Fruit fly (Drosophila melanogaster) whole organism, embryonic: Measurements from ENCODE around the gene CG42525.
A peak's percentile ranks its signal among the peaks of the same experiment; 100 is the strongest.

ENCODE experiments used
- BEAF-32 ChIP-seq: fragments of 200-800 bp; sonication (Bioruptor generic); optimal IDR thresholded peaks from 3 replicates; lab custom pipeline; 2017; ENCODE audit warnings: missing biosample characterization, missing genetic modification characterization, mild to moderate bottlenecking, moderate library complexity, missing genetic modification reagents
- Bteb2 ChIP-seq: fragments of 200-800 bp; sonication (Bioruptor generic); optimal IDR thresholded peaks from 2 replicates; lab custom pipeline; 2016; ENCODE audit warnings: missing biosample characterization, missing genetic modification characterization
- CG11695 ChIP-seq: fragments of 200-800 bp; sonication (Bioruptor generic); IDR thresholded peaks from 3 replicates; pipeline ENCODE4 v1.3.6; 2022; ENCODE audit warnings: missing biosample characterization, missing genetic modification characterization
- CG12769 ChIP-seq: fragments of 200-800 bp; sonication (Bioruptor generic); optimal IDR thresholded peaks from 2 replicates; lab custom pipeline; 2019; ENCODE audit warnings: missing biosample characterization, mild to moderate bottlenecking, missing genetic modification characterization, moderate library complexity
- CG13624 ChIP-seq: fragments of 200-800 bp; sonication (Bioruptor generic); optimal IDR thresholded peaks from 2 replicates; lab custom pipeline; 2016; ENCODE audit warnings: missing biosample characterization, missing genetic modification characterization
- CG14014 ChIP-seq: fragments of 200-800 bp; sonication (Bioruptor generic); IDR thresholded peaks from 2 replicates; pipeline ENCODE4 v1.3.6; 2022; ENCODE audit warnings: missing biosample characterization, missing genetic modification characterization
- CG14050 ChIP-seq: fragments of 200-800 bp; sonication (Bioruptor generic); IDR thresholded peaks from 3 replicates; pipeline ENCODE4 v1.3.6; 2022; ENCODE audit warnings: missing biosample characterization, missing genetic modification characterization
- CG14860 ChIP-seq: fragments of 200-800 bp; sonication (Bioruptor generic); IDR thresholded peaks from 3 replicates; pipeline ENCODE4 v1.3.6; 2022; ENCODE audit warnings: missing biosample characterization, missing genetic modification characterization; ENCODE audit not compliant: partially characterized antibody
- CG15011 ChIP-seq: fragments of 200-800 bp; sonication (Bioruptor generic); optimal IDR thresholded peaks from 3 replicates; lab custom pipeline; 2018; ENCODE audit warnings: missing biosample characterization, mild to moderate bottlenecking, missing genetic modification characterization
- CG2889 ChIP-seq: fragments of 200-800 bp; sonication (Bioruptor generic); IDR thresholded peaks from 3 replicates; pipeline ENCODE4 v1.3.6; 2022; ENCODE audit warnings: missing biosample characterization, missing genetic modification characterization
- CG3065 ChIP-seq: fragments of 200-800 bp; sonication (Bioruptor generic); optimal IDR thresholded peaks from 2 replicates; lab custom pipeline; 2016; ENCODE audit warnings: missing biosample characterization, missing genetic modification characterization
- CG3163 ChIP-seq: fragments of 200-800 bp; sonication (Bioruptor generic); optimal IDR thresholded peaks from 3 replicates; lab custom pipeline; 2016; ENCODE audit warnings: missing biosample characterization, missing genetic modification characterization
- CG32532 ChIP-seq: fragments of 200-800 bp; sonication (Bioruptor generic); IDR thresholded peaks from 2 replicates; pipeline ENCODE4 v1.3.6; 2022; ENCODE audit warnings: missing biosample characterization, missing genetic modification characterization
- CG42726 ChIP-seq: fragments of 200-800 bp; sonication (Bioruptor generic); IDR thresholded peaks from 2 replicates; pipeline ENCODE4 v1.3.6; 2022; ENCODE audit warnings: missing biosample characterization, missing genetic modification characterization; ENCODE audit not compliant: partially characterized antibody
- CG4617 ChIP-seq: fragments of 200-800 bp; sonication (Bioruptor generic); optimal IDR thresholded peaks from 3 replicates; lab custom pipeline; 2016; ENCODE audit warnings: missing biosample characterization, missing genetic modification characterization, borderline replicate concordance
- CG4707 ChIP-seq: fragments of 200-800 bp; sonication (Bioruptor generic); optimal IDR thresholded peaks from 2 replicates; lab custom pipeline; 2018; ENCODE audit warnings: missing biosample characterization, mild to moderate bottlenecking, missing genetic modification characterization, moderate library complexity
- CG6175 ChIP-seq: fragments of 200-800 bp; sonication (Bioruptor generic); IDR thresholded peaks from 3 replicates; pipeline ENCODE4 v1.3.6; 2022; ENCODE audit warnings: missing biosample characterization, missing genetic modification characterization
- CG7963 ChIP-seq: fragments of 200-800 bp; sonication (Bioruptor generic); IDR thresholded peaks from 3 replicates; pipeline ENCODE4 v1.3.6; 2022; ENCODE audit warnings: missing biosample characterization, missing genetic modification characterization; ENCODE audit not compliant: partially characterized antibody
- CG8765 ChIP-seq: fragments of 200-800 bp; sonication (Bioruptor generic); IDR thresholded peaks from 2 replicates; pipeline ENCODE4 v1.3.6; 2022; ENCODE audit warnings: missing biosample characterization, missing genetic modification characterization
- CG8944 ChIP-seq: fragments of 200-800 bp; sonication (Bioruptor generic); optimal IDR thresholded peaks from 3 replicates; lab custom pipeline; 2016; ENCODE audit warnings: missing biosample characterization, missing genetic modification characterization
- CkIIα-i1 ChIP-seq: fragments of 200-800 bp; sonication (Bioruptor generic); IDR thresholded peaks from 2 replicates; pipeline ENCODE4 v1.3.6; 2022; ENCODE audit warnings: missing biosample characterization, missing genetic modification characterization
- CrebB ChIP-seq: fragments of 200-800 bp; sonication (Bioruptor generic); optimal IDR thresholded peaks from 3 replicates; lab custom pipeline; 2018; ENCODE audit warnings: missing biosample characterization, mild to moderate bottlenecking, missing genetic modification characterization
- D19B ChIP-seq: fragments of 200-800 bp; sonication (Bioruptor generic); optimal IDR thresholded peaks from 2 replicates; lab custom pipeline; 2017; ENCODE audit warnings: missing biosample characterization, mild to moderate bottlenecking, missing genetic modification characterization
- Dbx ChIP-seq: fragments of 200-800 bp; sonication (Bioruptor generic); IDR thresholded peaks from 3 replicates; pipeline ENCODE4 v1.3.6; 2022; ENCODE audit warnings: missing biosample characterization, missing genetic modification characterization
- Eip74EF ChIP-seq, 2 experiments: fragments of 200-800 bp in 1 of 2; fragments of >200 bp in 1 of 2; sonication (Bioruptor generic) in 1 of 2; optimal IDR thresholded peaks; 2 replicates each; lab custom pipeline; 2017 to 2019; ENCODE audit warnings: missing biosample characterization in 2 of 2, missing genetic modification characterization in 2 of 2, mild to moderate bottlenecking in 1 of 2, moderate library complexity in 1 of 2
- Gsc ChIP-seq: fragments of 200-800 bp; sonication (Bioruptor generic); IDR thresholded peaks from 2 replicates; pipeline ENCODE4 v1.3.6; 2022; ENCODE audit warnings: missing biosample characterization, missing genetic modification characterization
- H15 ChIP-seq: fragments of 200-800 bp; sonication (Bioruptor generic); IDR thresholded peaks from 3 replicates; pipeline ENCODE4 v1.3.6; 2022; ENCODE audit warnings: missing biosample characterization, missing genetic modification characterization
- HLH3B ChIP-seq: fragments of 200-800 bp; sonication (Bioruptor generic); IDR thresholded peaks from 2 replicates; pipeline ENCODE4 v1.3.6; 2022; ENCODE audit warnings: missing biosample characterization, missing genetic modification characterization
- Lpt ChIP-seq: fragments of >200 bp; optimal IDR thresholded peaks from 2 replicates; lab custom pipeline; 2018; ENCODE audit warnings: missing biosample characterization, missing genetic modification characterization
- MESR4 ChIP-seq: fragments of 200-800 bp; sonication (Bioruptor generic); optimal IDR thresholded peaks from 2 replicates; lab custom pipeline; 2018; ENCODE audit warnings: missing biosample characterization, mild to moderate bottlenecking, missing genetic modification characterization, moderate library complexity
- Myb ChIP-seq: fragments of 200-800 bp; sonication (Bioruptor generic); optimal IDR thresholded peaks from 2 replicates; lab custom pipeline; 2016; ENCODE audit warnings: missing biosample characterization, missing genetic modification characterization
- Rx ChIP-seq: fragments of 200-800 bp; sonication (Bioruptor generic); IDR thresholded peaks from 2 replicates; pipeline ENCODE4 v1.3.6; 2022; ENCODE audit warnings: missing biosample characterization, missing genetic modification characterization
- Scr ChIP-seq: fragments of 200-800 bp; sonication (Bioruptor generic); IDR thresholded peaks from 2 replicates; pipeline ENCODE4 v1.3.6; 2022; ENCODE audit warnings: missing biosample characterization, missing genetic modification characterization; ENCODE audit not compliant: partially characterized antibody
- al ChIP-seq: fragments of 200-800 bp; sonication (Bioruptor generic); IDR thresholded peaks from 2 replicates; pipeline ENCODE4 v1.3.6; 2022; ENCODE audit warnings: missing biosample characterization, missing genetic modification characterization
- btn ChIP-seq: fragments of 200-800 bp; sonication (Bioruptor generic); optimal IDR thresholded peaks from 2 replicates; lab custom pipeline; 2016; ENCODE audit warnings: missing biosample characterization, missing genetic modification characterization
- dpn ChIP-seq, 2 experiments: fragments of 200-800 bp; sonication (Bioruptor generic); optimal IDR thresholded peaks; 3 replicates each; lab custom pipeline; 2016; ENCODE audit warnings: missing biosample characterization in 2 of 2, missing genetic modification characterization in 2 of 2
- ftz-f1 ChIP-seq: fragments of 200-800 bp; sonication (Bioruptor generic); optimal IDR thresholded peaks from 2 replicates; lab custom pipeline; 2016; ENCODE audit warnings: missing biosample characterization, missing genetic modification characterization
- grau ChIP-seq: fragments of 200-800 bp; optimal IDR thresholded peaks from 3 replicates; lab custom pipeline; 2019; ENCODE audit warnings: missing biosample characterization, mild to moderate bottlenecking, missing genetic modification characterization, moderate library complexity
- gt ChIP-seq: fragments of 200-800 bp; sonication (Bioruptor generic); IDR thresholded peaks from 2 replicates; pipeline ENCODE4 v1.3.6; 2022; ENCODE audit warnings: missing biosample characterization, missing genetic modification characterization
- hth ChIP-seq: fragments of >200 bp; optimal IDR thresholded peaks from 2 replicates; lab custom pipeline; 2017; ENCODE audit warnings: inconsistent platforms
- lbe ChIP-seq: fragments of 200-800 bp; sonication (Bioruptor generic); optimal IDR thresholded peaks from 2 replicates; lab custom pipeline; 2016; ENCODE audit warnings: missing biosample characterization, mild to moderate bottlenecking, missing genetic modification characterization
- mld ChIP-seq: fragments of 200-800 bp; sonication (Bioruptor generic); IDR thresholded peaks from 3 replicates; pipeline ENCODE4 v1.3.6; 2022; ENCODE audit warnings: missing biosample characterization, missing genetic modification characterization; ENCODE audit not compliant: partially characterized antibody
- prd ChIP-seq, 3 experiments: fragments of >200 bp in 2 of 3; fragments of 200-800 bp in 1 of 3; sonication (Bioruptor generic) in 1 of 3; optimal IDR thresholded peaks in 2 of 3; IDR thresholded peaks in 1 of 3; 2 replicates in 2 of 3; 3 replicates in 1 of 3; pipeline versions ENCODE4 v1.3.6 to Lab custom; 2017 to 2022; ENCODE audit warnings: missing biosample characterization in 1 of 3, missing genetic modification characterization in 1 of 3
- psq ChIP-seq: fragments of 200-800 bp; sonication (Bioruptor generic); optimal IDR thresholded peaks from 2 replicates; lab custom pipeline; 2017; ENCODE audit warnings: missing biosample characterization, missing genetic modification characterization
- sens ChIP-seq: fragments of 200-800 bp; sonication (Bioruptor generic); peaks from one replicate; lab custom pipeline; 2016; ENCODE audit warnings: missing biosample characterization, missing genetic modification characterization
- sens-2 ChIP-seq: fragments of 200-800 bp; sonication (Bioruptor generic); IDR thresholded peaks from 2 replicates; pipeline ENCODE4 v1.3.6; 2022; ENCODE audit warnings: missing biosample characterization, missing genetic modification characterization
- sna ChIP-seq: fragments of 200-800 bp; sonication (Bioruptor generic); IDR thresholded peaks from 2 replicates; pipeline ENCODE4 v1.3.6; 2022; ENCODE audit warnings: missing biosample characterization, missing genetic modification characterization; ENCODE audit not compliant: partially characterized antibody
- tin ChIP-seq: fragments of 200-800 bp; sonication (Bioruptor generic); optimal IDR thresholded peaks from 3 replicates; lab custom pipeline; 2016; ENCODE audit warnings: missing biosample characterization, missing genetic modification characterization
- tna ChIP-seq: fragments of 200-800 bp; sonication (Bioruptor generic); IDR thresholded peaks from 2 replicates; pipeline ENCODE4 v1.3.6; 2022; ENCODE audit warnings: missing biosample characterization, missing genetic modification characterization; ENCODE audit not compliant: partially characterized antibody
- wor ChIP-seq: fragments of 200-800 bp; sonication (Bioruptor generic); IDR thresholded peaks from 2 replicates; pipeline ENCODE4 v1.3.6; 2022; ENCODE audit warnings: missing biosample characterization, missing genetic modification characterization
- z ChIP-seq: fragments of 200-800 bp; sonication (Bioruptor generic); IDR thresholded peaks from 3 replicates; pipeline ENCODE4 v1.3.6; 2022; ENCODE audit warnings: missing biosample characterization, missing genetic modification characterization

The CG42525 gene

DNA sequence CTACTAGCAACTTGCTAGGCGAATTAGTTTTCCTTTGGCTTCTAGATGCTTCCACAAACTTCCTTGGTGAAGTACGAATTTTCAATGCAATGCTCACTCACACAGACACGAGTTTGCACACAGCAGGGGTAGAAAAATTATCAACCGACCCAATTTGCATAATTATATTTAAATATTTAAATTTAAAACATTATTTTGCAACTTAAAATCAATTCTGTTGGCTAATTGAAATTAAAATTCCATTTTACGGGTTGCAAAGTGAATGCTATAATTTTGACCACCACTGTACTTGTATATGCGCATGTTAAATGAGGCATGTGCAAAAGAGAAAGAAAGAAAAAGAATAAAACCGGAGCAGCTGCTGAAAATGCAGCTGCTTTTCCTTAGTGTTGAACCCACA lies 4.5 kb upstream of the CG42525 start (continued):
- peak; percentile 23 for TF ChIP-seq CG13624 (GFP tag; lab: Kevin White, UChicago)
- TF ChIP-seq CkIIα-i1: 0 out of 2 replicates have a peak, but pooled peaks have one; percentile 15
- peak; percentile 79 for TF ChIP-seq CrebB (tag; lab: Kevin White, UChicago)
- peak; percentile 91 for TF ChIP-seq H15
- TF ChIP-seq CG2889 (GFP tag; lab: Robert Waterston, UW): peak; percentile 81
- TF ChIP-seq psq: peak; percentile 75
- TF ChIP-seq gt (GFP tag; lab: Robert Waterston, UW): peak; percentile 78
- TF ChIP-seq Rx (GFP tag; lab: Robert Waterston, UW): peak; percentile 93
- peak; percentile 88 for TF ChIP-seq CG14050 (GFP tag; lab: Robert Waterston, UW)
- peak in 1 of 2 experiments; percentile 91 for TF ChIP-seq Eip74EF (GFP tag; optimal IDR thresholded peaks at IDR 0.05; lab: Kevin White, UChicago)
- TF ChIP-seq CG14014 (GFP tag; lab: Robert Waterston, UW): peak; percentile 94
- peak; percentile 86 for TF ChIP-seq Gsc (GFP tag; lab: Robert Waterston, UW)
- TF ChIP-seq hth (lab: Kevin White, UChicago): no peak
- TF ChIP-seq Scr: no peak
- TF ChIP-seq Lpt (GFP tag; lab: Kevin White, UChicago): no peak
- peak; percentile 89 for TF ChIP-seq tin
- TF ChIP-seq CG7963: no peak
- no peak for TF ChIP-seq sna (GFP tag; lab: Robert Waterston, UW)
- TF ChIP-seq CG4617 (GFP tag; lab: Kevin White, UChicago): peak; percentile 61
- peak; percentile 87 for TF ChIP-seq CG4707 (GFP tag; lab: Kevin White, UChicago)
- TF ChIP-seq CG12769 (tag; lab: Kevin White, UChicago): peak; percentile 90
- no peak for TF ChIP-seq btn
- TF ChIP-seq al (GFP tag; lab: Robert Waterston, UW): peak; percentile 80
- peak; percentile 95 for TF ChIP-seq HLH3B (GFP tag; lab: Robert Waterston, UW)
- no peak for TF ChIP-seq CG14860 (GFP tag; lab: Robert Waterston, UW)
- peak; percentile 94 for TF ChIP-seq lbe (GFP tag; lab: Kevin White, UChicago)
- TF ChIP-seq CG32532 (GFP tag; lab: Robert Waterston, UW): peak; percentile 94
- peak; percentile 97 for TF ChIP-seq CG11695
- TF ChIP-seq Dbx (GFP tag; lab: Robert Waterston, UW): peak; percentile 92
- peak; percentile 91 for TF ChIP-seq grau (tag; lab: Kevin White, UChicago)
- peak; percentile 32 for TF ChIP-seq Myb (GFP tag; lab: Kevin White, UChicago)
- TF ChIP-seq dpn (GFP tag; optimal IDR thresholded peaks at IDR 0.05; lab: Kevin White, UChicago): peak; percentile 40 to 92
- no peak for TF ChIP-seq CG3163 (GFP tag; lab: Kevin White, UChicago)
- TF ChIP-seq CG3065 (GFP tag; lab: Kevin White, UChicago): peak; percentile 63
- TF ChIP-seq D19B: peak; percentile 79
- TF ChIP-seq z (GFP tag; lab: Robert Waterston, UW): 0 out of 3 replicates have a peak, but pooled peaks have one; percentile 32
- TF ChIP-seq Bteb2 (GFP tag; lab: Kevin White, UChicago): peak; percentile 52
- no peak for TF ChIP-seq ftz-f1 (GFP tag; lab: Kevin White, UChicago)
- TF ChIP-seq sens (GFP tag; lab: Kevin White, UChicago): peak; percentile 96
- no peak for TF ChIP-seq mld (GFP tag; lab: Robert Waterston, UW)
- peak; percentile 83 for TF ChIP-seq CG15011 (GFP tag; lab: Kevin White, UChicago)
- no peak for TF ChIP-seq tna (GFP tag; lab: Robert Waterston, UW)
- peak; percentile 82 for TF ChIP-seq CG6175 (GFP tag; lab: Robert Waterston, UW)
- TF ChIP-seq BEAF-32: no peak
- TF ChIP-seq MESR4: peak; percentile 40
- TF ChIP-seq prd (optimal IDR thresholded peaks at IDR 0.05; lab: Kevin White, UChicago): no peak
- peak; percentile 97 for TF ChIP-seq prd (GFP tag; IDR thresholded peaks at IDR 0.05; lab: Robert Waterston, UW)
- TF ChIP-seq sens-2: peak; percentile 92
- TF ChIP-seq CG8765 (GFP tag; lab: Robert Waterston, UW): peak; percentile 81
- no peak for TF ChIP-seq CG42726 (GFP tag; lab: Robert Waterston, UW)
- TF ChIP-seq wor (GFP tag; lab: Robert Waterston, UW): peak; percentile 84
- peak; percentile 31 for TF ChIP-seq CG8944
